Worm (Caenorhabditis elegans): ENCODE data around the gene acly-2.
A peak's percentile ranks its signal among the peaks of the same experiment; 100 is the strongest.

acly-2 gene

DNA sequence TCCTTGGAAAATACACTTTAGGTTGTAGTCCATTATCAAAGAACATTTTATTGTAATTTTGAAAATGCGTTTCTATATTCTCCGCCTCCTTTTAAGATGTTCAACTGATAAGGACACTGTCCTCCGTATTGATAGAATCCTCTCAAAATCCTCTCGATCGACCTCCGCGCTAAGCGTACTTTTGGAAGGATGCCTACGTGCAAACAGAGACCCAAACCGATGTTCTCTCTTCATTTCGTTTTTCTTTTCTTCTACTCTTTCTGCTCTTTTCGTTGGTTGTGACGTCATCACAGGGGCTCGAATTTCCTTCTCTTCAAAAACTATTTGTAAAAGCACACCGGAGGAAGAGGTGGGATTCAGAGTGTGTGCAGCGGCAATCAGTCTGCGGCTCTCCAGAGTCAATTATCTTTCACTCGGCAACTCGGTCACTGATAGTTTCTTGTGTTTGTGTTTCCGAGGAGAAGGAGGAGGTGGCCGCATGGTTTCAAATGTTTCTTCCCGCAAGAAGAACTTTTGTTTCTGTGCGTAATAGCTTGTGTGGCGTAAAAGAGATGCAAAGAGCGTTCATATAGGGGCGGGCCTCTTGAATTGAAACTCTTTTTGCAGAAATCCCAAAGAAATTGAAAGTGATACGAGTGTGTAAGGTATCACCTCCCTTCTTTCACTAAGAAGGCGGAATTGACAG is 33.7 kb upstream of the acly-2 start, which contains the start of gene C34B4.2 (continued):
- TF ChIP-seq hlh-8 (tag; optimal IDR thresholded peaks at IDR 0.05) (no peak), ceh-14 (tag; optimal IDR thresholded peaks at IDR 0.05) (no peak), F13H6.1 (tag; optimal IDR thresholded peaks at IDR 0.05) (no peak), rnt-1 (tag; optimal IDR thresholded peaks at IDR 0.05) (peak; percentile 7), ceh-6 (GFP tag; optimal IDR thresholded peaks at IDR 0.05) (no peak), ahr-1 (tag; optimal IDR thresholded peaks at IDR 0.05) (no peak), K09A11.1 (tag; optimal IDR thresholded peaks at IDR 0.05; ENCODE audit: insufficient read depth) (no peak), madf-2 (tag; optimal IDR thresholded peaks at IDR 0.05) (no peak), ceh-30 (tag; optimal IDR thresholded peaks at IDR 0.05) (no peak), C08G9.2 (tag; optimal IDR thresholded peaks at IDR 0.05) (no peak), fax-1 (tag; optimal IDR thresholded peaks at IDR 0.05) (no peak), ref-2 (tag; optimal IDR thresholded peaks at IDR 0.05) (no peak), pha-2 (tag; optimal IDR thresholded peaks at IDR 0.05) (no peak), pqm-1 (tag; optimal IDR thresholded peaks at IDR 0.05) (no peak), unc-3 (GFP tag; conservative IDR thresholded peaks at IDR 0.05) (no peak), unc-3 (tag; optimal IDR thresholded peaks at IDR 0.05) (no peak), syd-9 (tag; optimal IDR thresholded peaks at IDR 0.05) (no peak), ceh-18 (tag; optimal IDR thresholded peaks at IDR 0.05) (peak; percentile 94), fkh-6 (tag; optimal IDR thresholded peaks at IDR 0.05) (no peak), elt-2 (tag; optimal IDR thresholded peaks at IDR 0.05) (peak; percentile 11), Y22D7AL.16 (tag; optimal IDR thresholded peaks at IDR 0.05) (no peak), K02D7.2 (tag; optimal IDR thresholded peaks at IDR 0.05) (no peak), unc-86 (tag; optimal IDR thresholded peaks at IDR 0.05) (no peak), nhr-11 (tag; optimal IDR thresholded peaks at IDR 0.05) (no peak), ceh-2 (tag; optimal IDR thresholded peaks at IDR 0.05) (peak; percentile 35), ceh-31 (tag; optimal IDR thresholded peaks at IDR 0.05) (peak; percentile 29), ceh-9 (tag; optimal IDR thresholded peaks at IDR 0.05) (no peak), sox-2 (GFP tag; IDR thresholded peaks at IDR 0.05) (no peak), mec-3 (tag; optimal IDR thresholded peaks at IDR 0.05; ENCODE audit: borderline replicate concordance) (no peak), nhr-232 (tag; optimal IDR thresholded peaks at IDR 0.05) (no peak), fkh-10 (GFP tag; optimal IDR thresholded peaks at IDR 0.05) (no peak), ttx-3 (tag; optimal IDR thresholded peaks at IDR 0.05) (no peak), unc-55 (GFP tag; optimal IDR thresholded peaks at IDR 0.05) (no peak), T23F11.4 (GFP tag; optimal IDR thresholded peaks at IDR 0.05) (no peak), ama-1 (optimal IDR thresholded peaks at IDR 0.05) (no peak), ets-4 (tag; optimal IDR thresholded peaks at IDR 0.05) (no peak), lin-11 (tag; optimal IDR thresholded peaks at IDR 0.05) (no peak), ceh-24 (tag; optimal IDR thresholded peaks at IDR 0.05) (no peak), hlh-6 (tag; optimal IDR thresholded peaks at IDR 0.05) (no peak), nfya-1 (tag; optimal IDR thresholded peaks at IDR 0.05) (no peak), sox-4 (tag; optimal IDR thresholded peaks at IDR 0.05) (no peak), ceh-34 (tag; optimal IDR thresholded peaks at IDR 0.05) (peak; percentile 77), tbx-2 (tag; optimal IDR thresholded peaks at IDR 0.05) (peak; percentile 45), hlh-30 (tag; optimal IDR thresholded peaks at IDR 0.05; ENCODE audit: insufficient read depth) (no peak), odd-2 (tag; optimal IDR thresholded peaks at IDR 0.05) (no peak), ceh-45 (GFP tag; IDR thresholded peaks at IDR 0.05) (no peak), ceh-19 (GFP tag; optimal IDR thresholded peaks at IDR 0.05) (peak; percentile 57)
